Worm (Caenorhabditis elegans) whole organism, early embryonic: ENCODE measurements around the gene Y25C1A.6.

Source experiments
- B0310.2 ChIP-seq: sonication (generic microtip); optimal IDR thresholded peaks from 2 replicates; lab custom pipeline; 2016; ENCODE audit warnings: mild to moderate bottlenecking, missing genetic modification characterization, missing compliant biosample characterization
- F13C5.2 ChIP-seq: sonication (generic microtip); optimal IDR thresholded peaks from 2 replicates; lab custom pipeline; 2017; ENCODE audit warnings: mild to moderate bottlenecking, missing genetic modification characterization, inconsistent platforms, missing compliant biosample characterization
- ama-1 ChIP-seq: fragments of 150-350 bp; optimal IDR thresholded peaks from 2 replicates; lab custom pipeline; 2014
- ceh-13 ChIP-seq: fragments of 200-800 bp; sonication (Bioruptor generic); optimal IDR thresholded peaks from 2 replicates; lab custom pipeline; 2018; ENCODE audit warnings: mild to moderate bottlenecking, missing genetic modification characterization, missing compliant biosample characterization
- ceh-36 ChIP-seq: sonication (generic microtip); optimal IDR thresholded peaks from 2 replicates; lab custom pipeline; 2016; ENCODE audit warnings: missing genetic modification characterization, inconsistent platforms, missing compliant biosample characterization
- scrt-1 ChIP-seq: fragments of 200-800 bp; sonication (Bioruptor generic); IDR thresholded peaks from 2 replicates; pipeline ENCODE4 v1.3.6; 2022; ENCODE audit warnings: missing genetic modification characterization, missing compliant biosample characterization
- tbx-11 ChIP-seq: fragments of 200-800 bp; sonication (Bioruptor generic); IDR thresholded peaks from 2 replicates; pipeline ENCODE4 v1.3.6; 2022; ENCODE audit warnings: missing genetic modification characterization, missing compliant biosample characterization

ce11 chrII:3063366-3063765, 2.5 kb downstream of the Y25C1A.6 start:
- TF ChIP-seq ceh-36 (tag; lab: Kevin White, UChicago) (no peak), ama-1 (lab: Kevin White, UChicago) (no peak), tbx-11 (GFP tag; lab: Robert Waterston, UW) (no peak), B0310.2 (no peak), ceh-13 (GFP tag; lab: Kevin White, UChicago) (no peak), scrt-1 (GFP tag; lab: Robert Waterston, UW) (no peak), F13C5.2 (tag; lab: Kevin White, UChicago) (no peak)
